Fruit fly (Drosophila melanogaster): Measurements from ENCODE around the gene KrT95D.

The KrT95D gene

dm6 chr3R:24025715-24026467 lies 5.7 kb downstream of the KrT95D start (continued):
- TF ChIP-seq Meics (GFP tag; optimal IDR thresholded peaks at IDR 0.05) (peak; percentile 9), ttk (GFP tag; IDR thresholded peaks at IDR 0.05) (peak; percentile 21; the same call in 1 of the 2 replicates), CG13296 (GFP tag; optimal IDR thresholded peaks at IDR 0.05) (no peak), odd (GFP tag; optimal IDR thresholded peaks at IDR 0.05) (no peak), CoRest (tag; optimal IDR thresholded peaks at IDR 0.05) (peak; percentile 22), luna (GFP tag; optimal IDR thresholded peaks at IDR 0.05) (no peak), CG15514 (GFP tag; optimal IDR thresholded peaks at IDR 0.05) (no peak), croc (GFP tag; conservative IDR thresholded peaks at IDR 0.05) (no peak), Dek (tag; optimal IDR thresholded peaks at IDR 0.05) (no peak), pum (GFP tag; optimal IDR thresholded peaks at IDR 0.05) (no peak), CG8765 (GFP tag; IDR thresholded peaks at IDR 0.05) (no peak), CG11696 (GFP tag; IDR thresholded peaks at IDR 0.05) (0 out of 2 replicates have a peak, but pooled peaks have one; percentile 15), CG11247 (GFP tag; IDR thresholded peaks at IDR 0.05) (no peak), CG10274 (GFP tag; optimal IDR thresholded peaks at IDR 0.05) (no peak), dimm (GFP tag; IDR thresholded peaks at IDR 0.05) (no peak), CG15073 (GFP tag; optimal IDR thresholded peaks at IDR 0.05) (no peak), bowl (GFP tag; IDR thresholded peaks at IDR 0.05) (no peak), CG6272 (GFP tag; IDR thresholded peaks at IDR 0.05) (no peak), CG6254 (GFP tag; optimal IDR thresholded peaks at IDR 0.05) (no peak), CG11085 (GFP tag; IDR thresholded peaks at IDR 0.05) (no peak), CG12942 (GFP tag; optimal IDR thresholded peaks at IDR 0.05) (no peak), ranshi (GFP tag; IDR thresholded peaks at IDR 0.05) (no peak), CG4820 (GFP tag; optimal IDR thresholded peaks at IDR 0.05) (no peak), CG3065 (GFP tag; optimal IDR thresholded peaks at IDR 0.05) (no peak), CG3838 (GFP tag; optimal IDR thresholded peaks at IDR 0.05) (no peak), zf30C (GFP tag; optimal IDR thresholded peaks at IDR 0.05) (no peak), Atf-2 (GFP tag; optimal IDR thresholded peaks at IDR 0.05) (no peak), CG30431 (GFP tag; optimal IDR thresholded peaks at IDR 0.05) (no peak), Blimp-1 (GFP tag; optimal IDR thresholded peaks at IDR 0.05) (no peak), z (GFP tag; IDR thresholded peaks at IDR 0.05) (no peak), Xrp1 (GFP tag; IDR thresholded peaks at IDR 0.05) (peak; percentile 55; the same call in 1 of the 2 replicates), HmgZ (tag; optimal IDR thresholded peaks at IDR 0.05) (no peak), usp (GFP tag; optimal IDR thresholded peaks at IDR 0.05) (no peak), CG6813 (GFP tag; optimal IDR thresholded peaks at IDR 0.05) (no peak), gcm2 (GFP tag; optimal IDR thresholded peaks at IDR 0.05) (no peak), chif (GFP tag; optimal IDR thresholded peaks at IDR 0.05) (peak in 1 of 2 experiments; percentile 51), Ada2b (GFP tag; IDR thresholded peaks at IDR 0.05) (peak; percentile 43; the same call in 1 of the 2 replicates), B-H1 (GFP tag; IDR thresholded peaks at IDR 0.05) (no peak; the same call in 2 of the 3 replicates), pita (GFP tag; optimal IDR thresholded peaks at IDR 0.05) (no peak), gsb (GFP tag; IDR thresholded peaks at IDR 0.05) (no peak), scrt (GFP tag; optimal IDR thresholded peaks at IDR 0.05) (no peak), HmgD (GFP tag; optimal IDR thresholded peaks at IDR 0.05) (no peak), CG13424 (tag; optimal IDR thresholded peaks at IDR 0.05) (peak; percentile 43), tin (GFP tag; optimal IDR thresholded peaks at IDR 0.05) (no peak), CG10366 (GFP tag; IDR thresholded peaks at IDR 0.05) (peak; percentile 19; the same call in 1 of the 2 replicates), Hsf (GFP tag; optimal IDR thresholded peaks at IDR 0.05) (peak; percentile 13), crol (GFP tag; IDR thresholded peaks at IDR 0.05) (no peak), Optix (GFP tag; IDR thresholded peaks at IDR 0.05) (no peak), CG2889 (GFP tag; IDR thresholded peaks at IDR 0.05) (no peak), Scr (GFP tag; IDR thresholded peaks at IDR 0.05; ENCODE audit: partially characterized antibody) (no peak), dpn (GFP tag; optimal IDR thresholded peaks at IDR 0.05) (peak; percentile 30 to 35)

All from whole organism, embryonic.